Worm (Caenorhabditis elegans): ENCODE results near the gene fbxa-138.

DNA sequence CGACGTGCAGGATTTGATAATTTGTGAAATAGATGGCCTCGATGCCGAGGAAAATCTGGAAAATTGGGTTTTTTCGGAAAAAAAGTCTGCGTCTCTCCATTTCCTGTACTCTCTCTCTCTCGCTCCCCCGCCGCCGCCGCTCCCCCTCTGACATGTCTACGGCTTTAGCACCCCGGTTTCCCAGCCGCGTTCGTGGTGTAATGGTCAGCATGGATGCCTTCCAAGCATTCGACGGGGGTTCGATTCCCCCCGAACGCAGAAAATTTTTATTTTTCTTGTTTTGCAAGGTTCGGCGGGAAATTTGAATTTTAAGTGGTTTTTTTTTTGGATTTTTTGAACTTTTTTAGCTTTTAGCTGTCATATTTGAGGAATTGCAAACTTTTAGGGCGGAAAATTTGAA lies 40.3 kb upstream of the fbxa-138 start:
- TF ChIP-seq ztf-23 (GFP tag; IDR thresholded peaks at IDR 0.05): peak; percentile 90
- no peak for TF ChIP-seq med-1 (GFP tag; optimal IDR thresholded peaks at IDR 0.05; ENCODE audit: insufficient read depth)
- TF ChIP-seq flt-1 (GFP tag; IDR thresholded peaks at IDR 0.05): peak; percentile 77
- TF ChIP-seq klf-2 (GFP tag; conservative IDR thresholded peaks at IDR 0.05): peak; percentile 80
- TF ChIP-seq ztf-29 (GFP tag; IDR thresholded peaks at IDR 0.05): peak; percentile 64
